Worm (Caenorhabditis elegans): ENCODE results near the gene nhr-223.

ce11 chrV:15773141-15773540 is 23.0 kb upstream of the nhr-223 start, which contains the start of gene nhr-60:
- no peak for TF ChIP-seq unc-62 (GFP tag; optimal IDR thresholded peaks at IDR 0.05)
- no peak for TF ChIP-seq sptf-2 (GFP tag; optimal IDR thresholded peaks at IDR 0.05)
- TF ChIP-seq atf-7 (tag; optimal IDR thresholded peaks at IDR 0.05), result no peak
- no peak for TF ChIP-seq ets-4 (GFP tag; optimal IDR thresholded peaks at IDR 0.05)
- no peak for TF ChIP-seq attf-5 (GFP tag; optimal IDR thresholded peaks at IDR 0.05)
- no peak for TF ChIP-seq ztf-3 (GFP tag; optimal IDR thresholded peaks at IDR 0.05)
- TF ChIP-seq F49E8.2 (tag; optimal IDR thresholded peaks at IDR 0.05; ENCODE audit: insufficient read depth), result no peak
- TF ChIP-seq ama-1 (optimal IDR thresholded peaks at IDR 0.05), result no peak
- no peak for TF ChIP-seq ama-1 (GFP tag; optimal IDR thresholded peaks at IDR 0.05)
